Fruit fly (Drosophila melanogaster) Kc167 (cell line): Measurements from ENCODE around the gene Cals.

Experiments
- Myc ChIP-seq: fragments of >200 bp; optimal IDR thresholded peaks from 2 replicates; lab custom pipeline; 2017; ENCODE audit warnings: missing external identifiers
- Sin3A ChIP-seq: fragments of >200 bp; optimal IDR thresholded peaks from 2 replicates; lab custom pipeline; 2018; ENCODE audit warnings: missing external identifiers
- h ChIP-seq: fragments of >200 bp; optimal IDR thresholded peaks from 3 replicates; lab custom pipeline; 2018; ENCODE audit warnings: missing external identifiers
- insv ChIP-seq: fragments of >200 bp; optimal IDR thresholded peaks from 3 replicates; lab custom pipeline; 2018; ENCODE audit warnings: missing external identifiers
- psq ChIP-seq: fragments of >200 bp; optimal IDR thresholded peaks from 2 replicates; lab custom pipeline; 2017; ENCODE audit warnings: missing external identifiers
- ttk ChIP-seq: sonication (Bioruptor generic); optimal IDR thresholded peaks from 2 replicates; lab custom pipeline; 2017; ENCODE audit warnings: missing external identifiers

The Cals gene

DNA sequence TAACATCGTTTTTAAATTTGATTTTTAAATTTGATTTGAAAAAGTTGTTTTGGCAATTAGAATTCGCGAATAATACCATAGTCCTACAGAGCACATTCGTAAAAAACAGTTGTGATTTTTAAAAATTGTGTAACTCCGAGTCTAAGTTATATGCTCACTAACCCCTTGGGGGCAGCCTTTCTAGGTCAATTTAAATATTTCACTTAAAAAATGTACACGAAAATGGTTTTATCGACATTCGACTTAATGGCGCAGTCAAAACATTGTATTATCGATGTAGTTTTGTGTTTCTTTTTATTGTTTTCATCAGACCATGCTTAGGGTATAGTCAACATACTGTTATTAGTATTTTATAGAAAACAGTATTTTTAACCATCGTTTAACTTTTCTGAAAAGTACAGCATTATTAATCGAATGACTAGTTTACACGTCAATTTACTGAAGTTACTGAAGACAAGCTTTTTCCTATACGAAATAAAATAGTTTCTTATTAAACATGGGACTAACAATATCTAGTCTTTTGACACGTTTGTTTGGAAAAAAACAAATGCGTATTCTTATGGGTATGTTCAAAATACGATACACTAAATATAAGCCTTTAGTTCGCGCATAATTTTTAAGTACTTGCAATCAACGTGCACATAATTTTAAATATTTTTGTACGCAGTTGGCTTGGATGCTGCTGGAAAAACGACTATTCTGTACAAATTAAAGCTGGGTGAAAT lies 774 bp upstream of the Cals start, which contains the start of gene Arf4:
Arf4 (plus strand) TSS at position 399 of the 725 bp plus-strand sequence.
- TF ChIP-seq insv (lab: Kevin White, UChicago) (no peak), Myc (lab: Kevin White, UChicago) (no peak), h (lab: Kevin White, UChicago) (no peak), psq (lab: Kevin White, UChicago) (no peak), ttk (lab: Kevin White, UChicago) (no peak), Sin3A (lab: Kevin White, UChicago) (no peak)

dm6 chr4:1121888-1122287 lies 1.3 kb downstream of the Cals start:
- TF ChIP-seq Myc (lab: Kevin White, UChicago) (no peak), h (lab: Kevin White, UChicago) (no peak), psq (lab: Kevin White, UChicago) (no peak)

DNA sequence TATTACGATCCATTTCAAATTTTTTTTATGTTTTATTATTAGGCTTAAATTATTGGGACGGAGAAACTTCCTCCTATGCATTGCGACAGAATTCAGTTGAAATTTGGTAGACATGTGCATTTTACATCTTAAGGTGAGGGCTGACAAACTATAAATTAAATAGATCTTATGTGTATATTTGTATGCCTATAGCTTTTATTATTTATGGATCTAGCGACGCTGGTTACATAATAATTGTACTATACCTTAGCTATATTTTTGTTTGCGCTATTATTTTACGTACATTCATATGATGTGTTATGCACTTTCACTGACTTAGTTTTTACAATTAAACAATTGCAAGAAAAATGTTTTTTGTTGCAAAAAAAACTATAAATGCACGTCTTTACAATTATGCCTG lies 7.9 kb downstream of the Cals start:
- no peak for TF ChIP-seq insv (lab: Kevin White, UChicago)
- TF ChIP-seq Myc (lab: Kevin White, UChicago), result no peak
- TF ChIP-seq h (lab: Kevin White, UChicago), result no peak
- TF ChIP-seq psq (lab: Kevin White, UChicago), result no peak
- TF ChIP-seq Sin3A (lab: Kevin White, UChicago), result no peak
- TF ChIP-seq ttk (lab: Kevin White, UChicago), result no peak

DNA sequence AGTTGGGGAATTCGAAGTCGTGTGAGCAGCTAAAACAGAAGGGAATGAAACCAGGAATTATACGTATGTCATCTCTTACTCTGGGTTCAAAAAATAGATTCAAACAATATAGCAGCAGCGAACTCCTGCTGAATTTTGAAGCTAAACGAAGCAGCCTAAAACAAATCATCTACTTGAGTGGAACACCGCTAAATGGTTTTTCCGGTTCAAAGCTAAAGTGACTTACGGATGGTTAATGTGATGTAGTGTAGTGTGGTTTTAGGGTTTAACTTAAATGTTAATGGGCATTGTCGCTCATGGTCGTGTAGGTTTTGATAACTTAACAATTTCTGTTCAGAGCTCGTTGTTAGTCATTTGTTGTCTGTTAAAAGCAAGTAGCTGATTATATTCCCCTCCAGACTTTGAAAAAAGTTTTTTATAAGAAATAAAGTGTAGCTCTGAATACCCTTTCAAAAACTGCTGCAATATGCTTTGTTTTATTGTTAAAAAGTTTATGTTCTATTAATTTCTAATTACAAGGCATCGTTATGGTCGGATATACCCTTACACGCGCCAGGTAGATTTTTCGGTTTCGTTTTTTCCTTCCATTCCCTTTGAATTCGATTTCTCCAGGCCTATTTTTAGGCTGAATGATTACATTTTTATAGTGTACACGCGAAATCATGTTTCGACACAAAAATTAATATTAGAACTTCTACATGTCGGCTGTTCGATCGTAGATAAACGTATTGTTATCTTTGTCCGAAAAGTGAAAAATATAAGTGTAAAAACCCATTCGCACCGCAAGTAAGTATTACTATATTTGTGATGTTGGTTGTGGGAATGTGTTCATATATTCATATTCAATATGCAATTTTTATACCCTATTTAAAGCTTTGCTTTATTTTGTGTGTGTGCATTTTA lies 10.0 kb downstream of the Cals start:
- TF ChIP-seq ttk (lab: Kevin White, UChicago) (no peak), h (lab: Kevin White, UChicago) (no peak), Myc (lab: Kevin White, UChicago) (no peak), Sin3A (lab: Kevin White, UChicago) (no peak), insv (lab: Kevin White, UChicago) (no peak), psq (lab: Kevin White, UChicago) (no peak)

- TF ChIP-seq insv (lab: Kevin White, UChicago), result no peak
- no peak for TF ChIP-seq Sin3A (lab: Kevin White, UChicago)
These were observed 17.0 kb downstream of the Cals start for dm6 chr4:1106114-1106513.

DNA sequence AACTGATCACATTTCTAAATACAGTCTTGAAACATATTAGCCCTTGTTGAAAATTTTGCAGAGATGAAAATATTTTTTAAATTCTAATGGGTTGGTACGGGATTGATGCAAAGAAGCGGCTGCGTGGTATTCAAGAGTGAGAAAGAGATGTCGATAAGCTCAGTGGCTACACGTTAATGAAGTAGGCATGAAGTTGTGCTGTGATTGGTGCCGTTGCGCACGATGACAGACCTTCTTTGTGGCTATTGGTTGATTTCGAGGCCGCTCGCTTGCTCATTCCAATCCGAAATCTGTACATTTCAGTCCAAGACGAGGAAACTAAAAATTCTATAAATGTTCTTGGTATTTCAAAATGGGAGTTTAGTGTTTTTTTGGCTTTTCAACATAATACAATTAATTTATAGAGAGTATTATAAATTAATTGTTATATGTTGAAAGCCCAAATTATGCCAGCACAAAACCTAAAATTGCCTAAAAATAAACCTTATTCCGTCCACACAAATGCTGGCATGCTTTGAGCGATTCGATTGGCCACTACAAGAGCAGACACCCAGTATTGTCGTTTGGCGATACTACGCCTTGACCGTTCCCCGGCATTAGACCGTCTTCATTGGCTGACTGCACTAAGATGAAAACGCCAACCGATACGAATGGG lies 25.4 kb downstream of the Cals start:
- TF ChIP-seq ttk (lab: Kevin White, UChicago), result no peak
- no peak for TF ChIP-seq insv (lab: Kevin White, UChicago)
- no peak for TF ChIP-seq h (lab: Kevin White, UChicago)
- no peak for TF ChIP-seq Myc (lab: Kevin White, UChicago)
- TF ChIP-seq Sin3A (lab: Kevin White, UChicago), result no peak
- TF ChIP-seq psq (lab: Kevin White, UChicago), result no peak

DNA sequence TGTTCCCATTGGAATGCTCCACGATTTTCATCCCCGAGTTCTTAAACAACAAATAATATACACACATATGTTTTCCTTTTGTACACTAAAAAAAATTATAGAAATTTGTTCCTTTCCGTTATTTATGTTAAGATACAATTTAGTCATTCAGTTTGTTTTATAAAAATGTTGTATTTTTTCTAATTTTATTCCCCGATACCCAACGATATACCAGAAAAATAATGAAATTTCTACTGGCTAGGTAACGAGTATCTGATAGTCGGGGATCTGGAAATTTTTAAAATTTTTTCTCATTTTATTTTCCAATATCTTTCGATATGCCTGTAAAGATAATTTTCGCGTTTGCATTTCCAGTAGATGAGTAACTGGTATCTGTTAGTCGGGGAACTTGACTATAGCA lies 29.7 kb downstream of the Cals start:
- TF ChIP-seq h (lab: Kevin White, UChicago), result no peak
- no peak for TF ChIP-seq psq (lab: Kevin White, UChicago)
- no peak for TF ChIP-seq Sin3A (lab: Kevin White, UChicago)
- no peak for TF ChIP-seq Myc (lab: Kevin White, UChicago)
- TF ChIP-seq ttk (lab: Kevin White, UChicago), result no peak
- TF ChIP-seq insv (lab: Kevin White, UChicago), result no peak

- no peak for TF ChIP-seq ttk (lab: Kevin White, UChicago)
- TF ChIP-seq Myc (lab: Kevin White, UChicago), result no peak
- no peak for TF ChIP-seq insv (lab: Kevin White, UChicago)
- no peak for TF ChIP-seq psq (lab: Kevin White, UChicago)
- TF ChIP-seq Sin3A (lab: Kevin White, UChicago), result no peak
- TF ChIP-seq h (lab: Kevin White, UChicago), result no peak
These were observed 32.9 kb downstream of the Cals start for dm6 chr4:1090304-1090703.

- TF ChIP-seq insv (lab: Kevin White, UChicago) (no peak), psq (lab: Kevin White, UChicago) (no peak), Myc (lab: Kevin White, UChicago) (no peak), Sin3A (lab: Kevin White, UChicago) (no peak), h (lab: Kevin White, UChicago) (no peak), ttk (lab: Kevin White, UChicago) (no peak)
These were observed 34.7 kb downstream of the Cals start, which contains the start of gene sv for dm6 chr4:1088480-1088879. Gene sv (plus strand): TSS chr4:1088798.

DNA sequence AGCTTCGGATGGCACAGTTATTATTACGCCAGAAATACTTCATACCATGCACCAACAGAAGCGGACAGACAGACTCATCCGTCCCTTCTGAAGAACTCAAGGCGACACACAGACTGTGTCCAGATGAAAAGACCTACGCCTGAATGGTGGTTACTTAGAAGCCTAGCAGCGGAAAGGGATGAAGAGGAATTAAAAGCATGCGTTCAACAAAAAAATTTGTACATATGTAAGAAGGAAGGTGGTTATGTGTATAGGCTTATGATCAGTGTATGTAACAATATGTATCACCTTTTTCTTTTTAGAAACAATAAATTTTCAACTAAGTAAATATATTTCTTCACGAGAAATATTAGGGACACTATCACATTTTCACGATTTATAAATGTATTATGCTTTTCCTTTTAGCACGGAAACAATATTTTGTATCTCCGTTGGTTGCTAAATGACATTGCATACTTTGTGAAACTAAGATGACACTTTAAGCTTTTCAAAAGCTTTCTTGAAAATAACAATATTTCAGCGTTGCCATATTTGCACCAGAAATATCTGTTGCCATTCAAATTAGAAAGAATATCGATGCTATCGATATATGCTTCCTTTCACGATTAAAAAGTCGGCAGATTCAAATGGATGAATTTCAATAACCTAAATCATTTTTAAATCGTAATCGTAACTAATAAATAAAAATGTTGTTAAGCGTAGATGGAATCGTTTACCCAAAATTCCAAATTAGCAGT lies 38.7 kb downstream of the Cals start, which contains the start of gene Actbeta:
Actbeta (minus strand) TSS at position 471 of the 737 bp plus-strand sequence.
- no peak for TF ChIP-seq ttk (lab: Kevin White, UChicago)
- TF ChIP-seq Sin3A (lab: Kevin White, UChicago), result no peak
- TF ChIP-seq h (lab: Kevin White, UChicago), result no peak
